Fruit fly (Drosophila melanogaster): Measurements from ENCODE around the gene CG46468.

CG46468 gene

DNA sequence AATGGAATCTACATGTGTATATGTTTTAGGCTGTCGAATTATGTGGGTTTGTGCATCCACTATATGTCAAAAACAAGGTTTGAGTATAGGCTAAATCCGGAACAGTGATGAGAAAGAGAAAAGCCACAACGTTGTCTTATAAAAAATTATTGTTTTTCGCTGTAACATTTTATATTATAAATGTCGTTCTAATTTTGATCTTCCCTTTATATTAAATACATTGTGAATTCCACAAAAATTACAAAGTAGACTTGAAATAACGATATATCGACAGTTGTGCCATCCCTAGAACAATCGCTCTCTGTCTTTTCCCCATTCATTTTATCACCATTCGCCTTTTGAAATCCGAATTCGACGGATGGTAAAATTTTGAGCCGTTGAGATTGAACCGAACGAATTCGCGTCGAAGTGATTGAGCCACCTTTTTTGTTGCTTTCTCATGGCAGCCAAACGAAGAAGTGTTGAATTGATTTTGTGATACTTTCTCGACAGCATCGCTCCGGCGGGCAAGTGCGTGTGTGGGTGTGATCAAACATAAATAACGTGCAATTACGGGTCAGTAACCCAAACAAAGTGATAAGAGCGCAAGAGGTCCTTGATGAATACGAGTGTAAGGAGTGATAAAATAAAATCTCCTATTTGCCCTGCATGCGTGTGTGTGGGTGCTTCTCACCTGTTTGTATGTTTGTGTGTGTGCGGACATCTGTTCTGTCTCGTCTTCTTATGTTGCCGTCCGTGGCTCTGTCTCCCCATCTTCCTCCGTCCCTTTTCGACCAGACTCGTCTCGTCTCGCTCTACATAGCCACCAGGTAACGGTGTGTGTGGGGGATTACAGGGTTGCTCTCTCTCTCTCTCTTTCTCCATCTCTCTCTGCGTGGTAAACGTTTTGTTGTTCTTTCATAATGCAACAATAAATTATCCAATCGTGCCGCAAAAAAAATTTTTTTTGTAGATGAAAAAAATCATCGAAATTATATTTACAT is 44.1 kb downstream of the CG46468 start, which contains the start of gene Oatp30B (continued):
- peak; percentile 51 for TF ChIP-seq gfzf (GFP tag; optimal IDR thresholded peaks at IDR 0.05)
- TF ChIP-seq CG12744 (GFP tag; optimal IDR thresholded peaks at IDR 0.05), result peak; percentile 94
- peak; percentile 94 for TF ChIP-seq Meics (GFP tag; optimal IDR thresholded peaks at IDR 0.05)
- peak; percentile 97 for TF ChIP-seq CG7372 (GFP tag; IDR thresholded peaks at IDR 0.05)
- peak; percentile 94 for TF ChIP-seq CG10543 (GFP tag; optimal IDR thresholded peaks at IDR 0.05)
- TF ChIP-seq ftz-f1 (GFP tag; optimal IDR thresholded peaks at IDR 0.05), result peak; percentile 55
- peak; percentile 18 for TF ChIP-seq zf30C (GFP tag; optimal IDR thresholded peaks at IDR 0.05)
- TF ChIP-seq aop (GFP tag; IDR thresholded peaks at IDR 0.05), result peak; percentile 81
- TF ChIP-seq chif (GFP tag; optimal IDR thresholded peaks at IDR 0.05), result peak; percentile 93 to 98
- TF ChIP-seq CG7786 (GFP tag; optimal IDR thresholded peaks at IDR 0.05), result peak; percentile 94
- TF ChIP-seq CG9817 (tag; optimal IDR thresholded peaks at IDR 0.05), result peak; percentile 98
- TF ChIP-seq CG17612 (GFP tag; IDR thresholded peaks at IDR 0.05), result peak; percentile 93
- TF ChIP-seq CG9876 (GFP tag; optimal IDR thresholded peaks at IDR 0.05), result peak; percentile 91
- TF ChIP-seq CG2199 (GFP tag; IDR thresholded peaks at IDR 0.05), result peak; percentile 97
- no peak; the same call in 1 of the 2 replicates for TF ChIP-seq Dref (GFP tag; IDR thresholded peaks at IDR 0.05)
- peak; percentile 90 for TF ChIP-seq MTF-1 (GFP tag; optimal IDR thresholded peaks at IDR 0.05; ENCODE audit: borderline replicate concordance)
- TF ChIP-seq amos (GFP tag; IDR thresholded peaks at IDR 0.05; ENCODE audit: partially characterized antibody), result peak; percentile 96
- peak; percentile 87 for TF ChIP-seq cwo (GFP tag; optimal IDR thresholded peaks at IDR 0.05)
- peak; percentile 93 for TF ChIP-seq peb (GFP tag; IDR thresholded peaks at IDR 0.05)
- TF ChIP-seq CG10274 (GFP tag; optimal IDR thresholded peaks at IDR 0.05), result peak; percentile 78
- TF ChIP-seq Hey (tag; optimal IDR thresholded peaks at IDR 0.05), result peak; percentile 84
- peak; percentile 98 for TF ChIP-seq lilli (GFP tag; optimal IDR thresholded peaks at IDR 0.05)
- TF ChIP-seq CG14667 (GFP tag; IDR thresholded peaks at IDR 0.05), result peak; percentile 96
- no peak for TF ChIP-seq HLHmδ (GFP tag; optimal IDR thresholded peaks at IDR 0.05)
- peak; percentile 82 for TF ChIP-seq btn (GFP tag; optimal IDR thresholded peaks at IDR 0.05)
- peak; percentile 88; the same call in 2 of the 3 replicates for TF ChIP-seq Optix (GFP tag; IDR thresholded peaks at IDR 0.05)
- peak; percentile 80 for TF ChIP-seq grn (GFP tag; optimal IDR thresholded peaks at IDR 0.05)
- peak; percentile 99 for TF ChIP-seq CG12391 (tag; optimal IDR thresholded peaks at IDR 0.05)
- TF ChIP-seq Hand (GFP tag; optimal IDR thresholded peaks at IDR 0.05), result peak; percentile 85
- peak; percentile 89 for TF ChIP-seq Atf-2 (GFP tag; optimal IDR thresholded peaks at IDR 0.05)
- peak; percentile 93 for TF ChIP-seq slp2 (GFP tag; optimal IDR thresholded peaks at IDR 0.05)
- TF ChIP-seq CG1233 (GFP tag; optimal IDR thresholded peaks at IDR 0.05), result peak; percentile 94
- peak; percentile 98 for TF ChIP-seq CG2712 (tag; optimal IDR thresholded peaks at IDR 0.05)
- TF ChIP-seq Side (GFP tag; optimal IDR thresholded peaks at IDR 0.05), result peak; percentile 95
- peak; percentile 93 for TF ChIP-seq bowl (GFP tag; IDR thresholded peaks at IDR 0.05)
- TF ChIP-seq kni (GFP tag; optimal IDR thresholded peaks at IDR 0.05), result peak; percentile 91
- peak; percentile 78 for TF ChIP-seq CG17802 (tag; optimal IDR thresholded peaks at IDR 0.05)
- peak; percentile 97 for TF ChIP-seq CG17359 (tag; optimal IDR thresholded peaks at IDR 0.05)
- peak; percentile 98 for TF ChIP-seq row (GFP tag; IDR thresholded peaks at IDR 0.05)
- TF ChIP-seq CG10565 (GFP tag; optimal IDR thresholded peaks at IDR 0.05), result peak; percentile 79
- TF ChIP-seq Chrac-16 (GFP tag; optimal IDR thresholded peaks at IDR 0.05), result peak; percentile 97
- peak; percentile 98 for TF ChIP-seq Xbp1 (GFP tag; optimal IDR thresholded peaks at IDR 0.05)
- peak; percentile 80 for TF ChIP-seq CG5180 (GFP tag; optimal IDR thresholded peaks at IDR 0.05)
- peak; percentile 92 for TF ChIP-seq GATAe (GFP tag; conservative IDR thresholded peaks at IDR 0.05)
- TF ChIP-seq CG14965 (GFP tag; optimal IDR thresholded peaks at IDR 0.05; ENCODE audit: borderline replicate concordance), result peak; percentile 64
- peak; percentile 71 for TF ChIP-seq CG7928 (GFP tag; optimal IDR thresholded peaks at IDR 0.05)
- peak; percentile 89 for TF ChIP-seq Bdp1 (GFP tag; optimal IDR thresholded peaks at IDR 0.05)
- TF ChIP-seq ems (GFP tag; optimal IDR thresholded peaks at IDR 0.05), result peak; percentile 95
